Fruit fly (Drosophila melanogaster) whole organism, embryonic: ENCODE results near the gene CG6656.

Experiments used
- Atf6 ChIP-seq: fragments of 200-800 bp; sonication (Bioruptor generic); IDR thresholded peaks from 2 replicates; pipeline ENCODE4 v1.3.6; 2022; ENCODE audit warnings: missing biosample characterization, missing genetic modification characterization
- Awh ChIP-seq: fragments of 200-800 bp; sonication (Bioruptor generic); IDR thresholded peaks from 2 replicates; pipeline ENCODE4, ENCODE4 v1.3.6; 2022; ENCODE audit warnings: missing biosample characterization, missing genetic modification characterization
- Bdp1 ChIP-seq: fragments of 200-800 bp; sonication (Bioruptor generic); optimal IDR thresholded peaks from 3 replicates; lab custom pipeline; 2016; ENCODE audit warnings: missing biosample characterization, missing genetic modification characterization
- CG10462 ChIP-seq: fragments of 200-800 bp; sonication (Bioruptor generic); optimal IDR thresholded peaks from 2 replicates; lab custom pipeline; 2016; ENCODE audit warnings: missing biosample characterization, missing genetic modification characterization
- CG11695 ChIP-seq: fragments of 200-800 bp; sonication (Bioruptor generic); IDR thresholded peaks from 3 replicates; pipeline ENCODE4 v1.3.6; 2022; ENCODE audit warnings: missing biosample characterization, missing genetic modification characterization
- CG12104 ChIP-seq: fragments of 200-800 bp; sonication (Bioruptor generic); optimal IDR thresholded peaks from 3 replicates; lab custom pipeline; 2016; ENCODE audit warnings: missing biosample characterization, missing genetic modification characterization
- CG1233 ChIP-seq: fragments of 200-800 bp; sonication (Bioruptor generic); optimal IDR thresholded peaks from 4 replicates; lab custom pipeline; 2018; ENCODE audit warnings: missing biosample characterization, mild to moderate bottlenecking, missing genetic modification characterization
- CG12391 ChIP-seq: fragments of 200-800 bp; sonication (Bioruptor generic); optimal IDR thresholded peaks from 3 replicates; lab custom pipeline; 2018; ENCODE audit warnings: missing biosample characterization, mild to moderate bottlenecking, missing genetic modification characterization, moderate library complexity
- CG1602 ChIP-seq: fragments of 200-800 bp; sonication (Bioruptor generic); optimal IDR thresholded peaks from 3 replicates; lab custom pipeline; 2016; ENCODE audit warnings: missing biosample characterization, missing genetic modification characterization
- CG17802 ChIP-seq: fragments of 200-800 bp; sonication (Bioruptor generic); optimal IDR thresholded peaks from 2 replicates; lab custom pipeline; 2018; ENCODE audit warnings: missing biosample characterization, mild to moderate bottlenecking, missing genetic modification characterization, moderate library complexity
- CG17912 ChIP-seq: fragments of 200-800 bp; sonication (Bioruptor generic); optimal IDR thresholded peaks from 2 replicates; lab custom pipeline; 2018; ENCODE audit warnings: missing biosample characterization, mild to moderate bottlenecking, missing genetic modification characterization
- CG18262 ChIP-seq: fragments of 200-800 bp; optimal IDR thresholded peaks from 3 replicates; lab custom pipeline; 2019; ENCODE audit warnings: missing biosample characterization, mild to moderate bottlenecking, missing genetic modification characterization, moderate library complexity
- CG2129 ChIP-seq: fragments of 200-800 bp; sonication (Bioruptor generic); IDR thresholded peaks from 2 replicates; pipeline ENCODE4 v1.3.6; 2022; ENCODE audit warnings: missing biosample characterization, missing genetic modification characterization; ENCODE audit not compliant: partially characterized antibody
- CG2712 ChIP-seq: fragments of 200-800 bp; optimal IDR thresholded peaks from 3 replicates; lab custom pipeline; 2019; ENCODE audit warnings: missing biosample characterization, mild to moderate bottlenecking, missing genetic modification characterization, moderate library complexity
- CG30431 ChIP-seq: fragments of 200-800 bp; sonication (Bioruptor generic); optimal IDR thresholded peaks from 2 replicates; lab custom pipeline; 2017; ENCODE audit warnings: missing biosample characterization, missing genetic modification characterization
- CG4282 ChIP-seq: fragments of 200-800 bp; sonication (Bioruptor generic); optimal IDR thresholded peaks from 2 replicates; lab custom pipeline; 2016; ENCODE audit warnings: missing biosample characterization, missing genetic modification characterization
- CG6175 ChIP-seq: fragments of 200-800 bp; sonication (Bioruptor generic); IDR thresholded peaks from 3 replicates; pipeline ENCODE4 v1.3.6; 2022; ENCODE audit warnings: missing biosample characterization, missing genetic modification characterization
- CG6272 ChIP-seq: fragments of 200-800 bp; sonication (Bioruptor generic); IDR thresholded peaks from 2 replicates; pipeline ENCODE4 v1.3.6; 2022; ENCODE audit warnings: missing biosample characterization, missing genetic modification characterization
- CG6813 ChIP-seq: fragments of 200-800 bp; sonication (Bioruptor generic); optimal IDR thresholded peaks from 2 replicates; lab custom pipeline; 2017; ENCODE audit warnings: missing biosample characterization, missing genetic modification characterization, mild to moderate bottlenecking, moderate library complexity, missing genetic modification reagents
- CG8944 ChIP-seq: fragments of 200-800 bp; sonication (Bioruptor generic); optimal IDR thresholded peaks from 3 replicates; lab custom pipeline; 2016; ENCODE audit warnings: missing biosample characterization, missing genetic modification characterization
- Fer3 ChIP-seq: fragments of 200-800 bp; sonication (Bioruptor generic); optimal IDR thresholded peaks from 2 replicates; lab custom pipeline; 2018; ENCODE audit warnings: missing biosample characterization, mild to moderate bottlenecking, missing genetic modification characterization, moderate library complexity
- HLHmδ ChIP-seq: fragments of 200-800 bp; sonication (Bioruptor generic); optimal IDR thresholded peaks from 2 replicates; lab custom pipeline; 2018; ENCODE audit warnings: missing biosample characterization, mild to moderate bottlenecking, missing genetic modification characterization, moderate library complexity
- Hr51 ChIP-seq, 2 experiments: fragments of 200-800 bp; sonication (Bioruptor generic); optimal IDR thresholded peaks; 2 replicates in 1 of 2; 3 replicates in 1 of 2; lab custom pipeline; 2016 to 2018; ENCODE audit warnings: missing biosample characterization in 2 of 2, missing genetic modification characterization in 2 of 2, mild to moderate bottlenecking in 1 of 2, moderate library complexity in 1 of 2
- Lhr ChIP-seq: fragments of 200-800 bp; sonication (Bioruptor generic); optimal IDR thresholded peaks from 3 replicates; lab custom pipeline; 2017; ENCODE audit warnings: mild to moderate bottlenecking, missing biosample characterization, missing genetic modification reagents, missing genetic modification characterization
- Lim3 ChIP-seq: fragments of 200-800 bp; sonication (Bioruptor generic); IDR thresholded peaks from 2 replicates; pipeline ENCODE4 v1.3.6; 2022; ENCODE audit warnings: missing biosample characterization, missing genetic modification characterization
- Mrtf ChIP-seq: fragments of 200-800 bp; sonication (Bioruptor generic); IDR thresholded peaks from 3 replicates; pipeline ENCODE4 v1.3.6; 2022; ENCODE audit warnings: missing biosample characterization, missing genetic modification characterization
- NC2α ChIP-seq: fragments of 200-800 bp; sonication (Bioruptor generic); optimal IDR thresholded peaks from 2 replicates; lab custom pipeline; 2016; ENCODE audit warnings: missing biosample characterization, missing genetic modification characterization
- Neu2 ChIP-seq: fragments of 200-800 bp; sonication (Bioruptor generic); optimal IDR thresholded peaks from 3 replicates; lab custom pipeline; 2016; ENCODE audit warnings: missing biosample characterization, missing genetic modification characterization, borderline replicate concordance
- Nf-YC ChIP-seq: fragments of 200-800 bp; optimal IDR thresholded peaks from 3 replicates; lab custom pipeline; 2019; ENCODE audit warnings: missing biosample characterization, mild to moderate bottlenecking, missing genetic modification characterization, moderate library complexity
- Ptx1 ChIP-seq: fragments of 200-800 bp; sonication (Bioruptor generic); IDR thresholded peaks from 2 replicates; pipeline ENCODE4 v1.3.6; 2022; ENCODE audit warnings: missing biosample characterization, missing genetic modification characterization
- Sry-δ ChIP-seq: fragments of 200-800 bp; sonication (Bioruptor generic); optimal IDR thresholded peaks from 2 replicates; lab custom pipeline; 2016; ENCODE audit warnings: missing biosample characterization, missing genetic modification characterization
- Stat92E ChIP-seq, 3 experiments: fragments of >200 bp in 2 of 3; fragments of 200-800 bp in 1 of 3; sonication (Bioruptor generic) in 1 of 3; optimal IDR thresholded peaks; 2 replicates each; lab custom pipeline; 2017 to 2019; ENCODE audit warnings: missing biosample characterization in 3 of 3, missing genetic modification characterization in 3 of 3, mild to moderate bottlenecking in 1 of 3, moderate library complexity in 1 of 3
- YL-1 ChIP-seq: fragments of 200-800 bp; sonication (Bioruptor generic); optimal IDR thresholded peaks from 3 replicates; lab custom pipeline; 2017; ENCODE audit warnings: missing biosample characterization, mild to moderate bottlenecking, missing genetic modification characterization
- bsh ChIP-seq, 2 experiments: fragments of 200-800 bp; sonication (Bioruptor generic); optimal IDR thresholded peaks; 2 replicates each; lab custom pipeline; 2017 to 2018; ENCODE audit warnings: mild to moderate bottlenecking in 2 of 2, missing biosample characterization in 2 of 2, missing genetic modification characterization in 2 of 2, moderate library complexity in 1 of 2
- chif ChIP-seq, 2 experiments: fragments of 200-800 bp; sonication (Bioruptor generic); optimal IDR thresholded peaks; 3 replicates each; lab custom pipeline; 2016; ENCODE audit warnings: missing biosample characterization in 2 of 2, missing genetic modification characterization in 2 of 2
- corto ChIP-seq: fragments of 200-800 bp; sonication (Bioruptor generic); optimal IDR thresholded peaks from 2 replicates; lab custom pipeline; 2016; ENCODE audit warnings: missing biosample characterization, mild to moderate bottlenecking, missing genetic modification characterization, moderate library complexity
- hkb ChIP-seq, 2 experiments: fragments of 200-800 bp in 1 of 2; fragments of >200 bp in 1 of 2; sonication (Bioruptor generic) in 1 of 2; IDR thresholded peaks in 1 of 2; optimal IDR thresholded peaks in 1 of 2; 2 replicates each; pipeline versions ENCODE4 v1.3.6 to Lab custom; 2017 to 2022; ENCODE audit warnings: missing biosample characterization in 1 of 2, missing genetic modification characterization in 1 of 2
- jigr1 ChIP-seq: fragments of 200-800 bp; sonication (Bioruptor generic); IDR thresholded peaks from 3 replicates; pipeline ENCODE4 v1.3.6; 2022; ENCODE audit warnings: missing biosample characterization, missing genetic modification characterization
- ken ChIP-seq: fragments of 200-800 bp; sonication (Bioruptor generic); IDR thresholded peaks from 3 replicates; pipeline ENCODE4 v1.3.6; 2022; ENCODE audit warnings: missing biosample characterization, missing genetic modification characterization
- lab ChIP-seq: fragments of 200-800 bp; sonication (Bioruptor generic); optimal IDR thresholded peaks from 3 replicates; lab custom pipeline; 2017; ENCODE audit warnings: missing biosample characterization, missing genetic modification characterization, mild to moderate bottlenecking, moderate library complexity, missing genetic modification reagents
- pan ChIP-seq, 4 experiments: fragments of >200 bp in 3 of 4; fragments of 200-800 bp in 1 of 4; sonication (Bioruptor generic) in 1 of 4; optimal IDR thresholded peaks in 3 of 4; IDR thresholded peaks in 1 of 4; 2 replicates each; pipeline versions ENCODE4 v1.3.6 to Lab custom; 2017 to 2022; ENCODE audit warnings: missing biosample characterization in 2 of 4, missing genetic modification characterization in 2 of 4, mixed read lengths in 1 of 4
- pita ChIP-seq: fragments of 200-800 bp; sonication (Bioruptor generic); optimal IDR thresholded peaks from 2 replicates; lab custom pipeline; 2017; ENCODE audit warnings: missing biosample characterization, mild to moderate bottlenecking, missing genetic modification characterization
- repo ChIP-seq: fragments of 200-800 bp; sonication (Bioruptor generic); optimal IDR thresholded peaks from 2 replicates; lab custom pipeline; 2016; ENCODE audit warnings: missing biosample characterization, missing genetic modification characterization
- scrt ChIP-seq: fragments of 200-800 bp; sonication (Bioruptor generic); optimal IDR thresholded peaks from 2 replicates; lab custom pipeline; 2018; ENCODE audit warnings: missing biosample characterization, mild to moderate bottlenecking, missing genetic modification characterization, moderate library complexity
- slbo ChIP-seq: fragments of 200-800 bp; sonication (Bioruptor generic); IDR thresholded peaks from 2 replicates; pipeline ENCODE4 v1.3.6; 2022; ENCODE audit warnings: missing biosample characterization, missing genetic modification characterization
- stwl ChIP-seq: fragments of 200-800 bp; sonication (Bioruptor generic); optimal IDR thresholded peaks from 3 replicates; lab custom pipeline; 2018; ENCODE audit warnings: missing biosample characterization, mild to moderate bottlenecking, missing genetic modification characterization, moderate library complexity
- unpg ChIP-seq: fragments of 200-800 bp; sonication (Bioruptor generic); optimal IDR thresholded peaks from 3 replicates; lab custom pipeline; 2018; ENCODE audit warnings: missing biosample characterization, mild to moderate bottlenecking, missing genetic modification characterization, moderate library complexity

CG6656 gene

DNA sequence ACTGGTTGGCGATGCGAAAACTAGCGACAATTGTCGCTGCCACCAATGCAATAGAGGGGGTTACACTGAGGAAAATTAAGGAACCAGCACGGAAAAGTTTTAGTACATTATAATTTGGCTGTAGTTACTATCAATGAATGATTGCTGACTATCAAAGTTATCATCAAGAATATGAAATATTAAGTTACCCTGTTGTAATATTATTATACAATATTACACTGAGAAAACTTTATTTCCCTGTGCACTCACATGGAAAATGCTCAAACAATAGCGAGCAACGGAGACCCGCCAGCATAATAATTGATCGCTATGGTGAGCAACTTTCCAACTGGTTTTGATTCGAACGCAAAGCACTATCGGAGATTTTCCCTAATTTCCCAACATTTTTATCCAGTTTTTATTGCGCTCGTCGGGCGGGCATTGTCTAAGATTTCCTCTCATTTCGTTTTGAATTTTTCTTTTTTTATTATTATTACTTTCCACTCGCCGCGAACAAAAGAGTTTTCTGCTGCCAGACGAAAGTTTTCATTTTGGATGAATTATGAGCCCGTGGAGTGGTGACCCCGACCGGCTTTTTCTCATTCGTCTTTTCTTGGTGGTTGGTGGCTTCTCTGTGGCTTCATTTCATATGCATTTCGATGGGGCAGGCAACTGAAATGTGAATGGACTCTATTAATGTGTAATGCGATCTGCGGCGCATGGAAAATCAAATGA lies 12.8 kb upstream of the CG6656 start (continued):
- TF ChIP-seq CG30431 (GFP tag; lab: Kevin White, UChicago), result peak; percentile 57
- no peak for TF ChIP-seq repo
- peak; percentile 62; the same call in 2 of the 3 replicates for TF ChIP-seq CG11695
- peak in 1 of 2 experiments; percentile 81 for TF ChIP-seq chif (GFP tag; optimal IDR thresholded peaks at IDR 0.05; lab: Kevin White, UChicago)
- peak; percentile 46 for TF ChIP-seq lab (GFP tag; lab: Kevin White, UChicago)
- peak; percentile 91 for TF ChIP-seq CG12391 (tag; lab: Kevin White, UChicago)
- TF ChIP-seq CG4282 (GFP tag; lab: Kevin White, UChicago), result no peak
- peak; percentile 25 for TF ChIP-seq Fer3 (tag; lab: Kevin White, UChicago)
- no peak for TF ChIP-seq jigr1 (GFP tag; lab: Robert Waterston, UW)
- TF ChIP-seq Lhr, result peak; percentile 73
- peak in 1 of 3 experiments; percentile 0 for TF ChIP-seq Stat92E (GFP tag; optimal IDR thresholded peaks at IDR 0.05; lab: Kevin White, UChicago)
- no peak for TF ChIP-seq NC2α (GFP tag; lab: Kevin White, UChicago)
- TF ChIP-seq Ptx1, result peak; percentile 72
- TF ChIP-seq Nf-YC (tag; lab: Kevin White, UChicago), result peak; percentile 13
- TF ChIP-seq CG6175 (GFP tag; lab: Robert Waterston, UW), result no peak
- no peak for TF ChIP-seq pan (optimal IDR thresholded peaks at IDR 0.05; lab: Kevin White, UChicago)
- peak in 1 of 2 experiments; percentile 69 for TF ChIP-seq pan (GFP tag; optimal IDR thresholded peaks at IDR 0.05 in 1 of 2, IDR thresholded peaks at IDR 0.05 in 1 of 2)
- peak; percentile 39 for TF ChIP-seq CG8944 (GFP tag; lab: Kevin White, UChicago)
- peak; percentile 86 for TF ChIP-seq ken (GFP tag; lab: Robert Waterston, UW)
- peak; percentile 26; the same call in 1 of the 2 replicates for TF ChIP-seq Atf6
- peak; percentile 25 for TF ChIP-seq CG6813 (GFP tag; lab: Kevin White, UChicago)
- peak; percentile 86 for TF ChIP-seq Awh (GFP tag; lab: Robert Waterston, UW)
- no peak for TF ChIP-seq Lim3 (GFP tag; lab: Robert Waterston, UW)
- peak; percentile 69 for TF ChIP-seq CG1602 (GFP tag; lab: Kevin White, UChicago)
- peak; percentile 17; the same call in 1 of the 2 replicates for TF ChIP-seq CG6272 (GFP tag; lab: Robert Waterston, UW)
- peak; percentile 34 for TF ChIP-seq CG17802 (tag; lab: Kevin White, UChicago)
- TF ChIP-seq unpg (GFP tag; lab: Kevin White, UChicago), result peak; percentile 95
- no peak for TF ChIP-seq Sry-δ (GFP tag; lab: Kevin White, UChicago)
- TF ChIP-seq Neu2 (GFP tag; lab: Kevin White, UChicago), result no peak
- TF ChIP-seq Hr51 (GFP tag; optimal IDR thresholded peaks at IDR 0.05; lab: Kevin White, UChicago), result peak in 1 of 2 experiments; percentile 86
- peak; percentile 46 for TF ChIP-seq CG1233 (GFP tag; lab: Kevin White, UChicago)
- no peak for TF ChIP-seq pita (GFP tag; lab: Kevin White, UChicago)
- peak in 1 of 2 experiments; percentile 95 for TF ChIP-seq bsh (GFP tag; optimal IDR thresholded peaks at IDR 0.05; lab: Kevin White, UChicago)
- TF ChIP-seq scrt (GFP tag; lab: Kevin White, UChicago), result peak; percentile 25
- TF ChIP-seq YL-1 (GFP tag; lab: Kevin White, UChicago), result peak; percentile 46
- TF ChIP-seq stwl (tag; lab: Kevin White, UChicago), result no peak
- no peak for TF ChIP-seq CG2129 (GFP tag; lab: Robert Waterston, UW)
- no peak for TF ChIP-seq slbo (GFP tag; lab: Robert Waterston, UW)
- peak; percentile 92 for TF ChIP-seq CG2712 (tag; lab: Kevin White, UChicago)
- TF ChIP-seq Bdp1, result peak; percentile 9
- TF ChIP-seq Mrtf (GFP tag; lab: Robert Waterston, UW), result no peak; the same call in 2 of the 3 replicates
- TF ChIP-seq CG18262 (tag; lab: Kevin White, UChicago), result peak; percentile 92
- no peak for TF ChIP-seq CG17912 (GFP tag; lab: Kevin White, UChicago)
- TF ChIP-seq corto (GFP tag; lab: Kevin White, UChicago), result no peak
- TF ChIP-seq CG10462, result peak; percentile 67
- no peak for TF ChIP-seq HLHmδ (GFP tag; lab: Kevin White, UChicago)
- no peak for TF ChIP-seq hkb (optimal IDR thresholded peaks at IDR 0.05; lab: Kevin White, UChicago)
- TF ChIP-seq hkb (GFP tag; IDR thresholded peaks at IDR 0.05; lab: Robert Waterston, UW), result peak; percentile 86
- no peak for TF ChIP-seq CG12104 (GFP tag; lab: Kevin White, UChicago)
